Worm (Caenorhabditis elegans) whole organism, mixed stage, embryonic: ENCODE results near the gene acdh-8.

Experiments
- M03D4.4 ChIP-seq: sonication (generic microtip); optimal IDR thresholded peaks from 2 replicates; lab custom pipeline; 2017; ENCODE audit warnings: mild to moderate bottlenecking, missing genetic modification characterization, missing compliant biosample characterization
- bed-3 ChIP-seq: fragments of 200-800 bp; sonication (Bioruptor generic); optimal IDR thresholded peaks from 3 replicates; lab custom pipeline; 2018; ENCODE audit warnings: mild to moderate bottlenecking, missing genetic modification characterization, moderate library complexity, missing compliant biosample characterization
- blmp-1 ChIP-seq: fragments of 150-350 bp; optimal IDR thresholded peaks from 2 replicates; lab custom pipeline; 2014; ENCODE audit warnings: missing biosample characterization, missing genetic modification characterization
- ceh-39 ChIP-seq: fragments of 150-350 bp; optimal IDR thresholded peaks from 2 replicates; lab custom pipeline; 2014; ENCODE audit warnings: missing biosample characterization, missing genetic modification characterization
- ceh-43 ChIP-seq: fragments of 200-800 bp; sonication (Bioruptor generic); optimal IDR thresholded peaks from 2 replicates; lab custom pipeline; 2018; ENCODE audit warnings: mild to moderate bottlenecking, missing genetic modification characterization, moderate library complexity, missing compliant biosample characterization
- ceh-83 ChIP-seq: fragments of 200-800 bp; sonication (Bioruptor generic); optimal IDR thresholded peaks from 2 replicates; lab custom pipeline; 2018; ENCODE audit warnings: mild to moderate bottlenecking, missing genetic modification characterization, missing compliant biosample characterization
- ces-1 ChIP-seq: fragments of 150-350 bp; optimal IDR thresholded peaks from 2 replicates; lab custom pipeline; 2014; ENCODE audit warnings: missing biosample characterization, missing genetic modification reagents, missing genetic modification characterization
- drap-1 ChIP-seq: fragments of 200-800 bp; sonication (Bioruptor generic); optimal IDR thresholded peaks from 3 replicates; lab custom pipeline; 2018; ENCODE audit warnings: mild to moderate bottlenecking, missing genetic modification characterization, missing compliant biosample characterization
- elt-1 ChIP-seq: sonication (generic microtip); optimal IDR thresholded peaks from 2 replicates; lab custom pipeline; 2017; ENCODE audit warnings: missing genetic modification characterization, mild to moderate bottlenecking, missing compliant biosample characterization, antibody characterized with exemption, moderate library complexity, borderline replicate concordance; ENCODE audit not compliant: insufficient read depth
- elt-3 ChIP-seq: fragments of 150-350 bp; optimal IDR thresholded peaks from 2 replicates; lab custom pipeline; 2014; ENCODE audit warnings: missing biosample characterization, missing genetic modification characterization
- flh-1 ChIP-seq: fragments of 200-800 bp; sonication (Bioruptor generic); optimal IDR thresholded peaks from 2 replicates; lab custom pipeline; 2018; ENCODE audit warnings: mild to moderate bottlenecking, missing genetic modification characterization, moderate library complexity, missing compliant biosample characterization
- ham-2 ChIP-seq: fragments of 200-800 bp; sonication (Bioruptor generic); optimal IDR thresholded peaks from 2 replicates; lab custom pipeline; 2018; ENCODE audit warnings: mild to moderate bottlenecking, missing genetic modification characterization, missing compliant biosample characterization
- hlh-1 ChIP-seq: fragments of 150-350 bp; optimal IDR thresholded peaks from 2 replicates; lab custom pipeline; 2014; ENCODE audit warnings: missing biosample characterization, missing genetic modification reagents, missing genetic modification characterization
- lin-13 ChIP-seq: fragments of 150-350 bp; optimal IDR thresholded peaks from 2 replicates; lab custom pipeline; 2014; ENCODE audit warnings: missing biosample characterization, missing genetic modification characterization
- lin-32 ChIP-seq: fragments of 200-800 bp; sonication (Bioruptor generic); optimal IDR thresholded peaks from 2 replicates; lab custom pipeline; 2018; ENCODE audit warnings: mild to moderate bottlenecking, missing genetic modification characterization, missing compliant biosample characterization
- lsy-2 ChIP-seq: fragments of 150-350 bp; optimal IDR thresholded peaks from 2 replicates; lab custom pipeline; 2014; ENCODE audit warnings: missing biosample characterization, missing genetic modification characterization
- mab-5 ChIP-seq: fragments of 150-350 bp; optimal IDR thresholded peaks from 2 replicates; lab custom pipeline; 2014; ENCODE audit warnings: missing biosample characterization, missing genetic modification characterization
- mep-1 ChIP-seq: fragments of 150-350 bp; optimal IDR thresholded peaks from 2 replicates; lab custom pipeline; 2017; ENCODE audit warnings: missing biosample characterization, missing genetic modification reagents, missing genetic modification characterization, inconsistent platforms
- mls-2 ChIP-seq: sonication (generic microtip); optimal IDR thresholded peaks from 2 replicates; lab custom pipeline; 2016; ENCODE audit warnings: mild to moderate bottlenecking, missing genetic modification characterization, moderate library complexity, missing compliant biosample characterization
- nhr-2 ChIP-seq: fragments of 150-350 bp; optimal IDR thresholded peaks from 2 replicates; lab custom pipeline; 2014; ENCODE audit warnings: missing biosample characterization, missing genetic modification characterization
- nhr-28 ChIP-seq: fragments of 150-350 bp; optimal IDR thresholded peaks from 2 replicates; lab custom pipeline; 2014; ENCODE audit warnings: missing biosample characterization, missing genetic modification characterization
- nhr-76 ChIP-seq: sonication (generic microtip); optimal IDR thresholded peaks from 2 replicates; lab custom pipeline; 2017; ENCODE audit warnings: missing biosample characterization, missing genetic modification characterization
- pha-4 ChIP-seq: fragments of 150-350 bp; optimal IDR thresholded peaks from 2 replicates; lab custom pipeline; 2018; ENCODE audit warnings: missing biosample characterization, missing genetic modification reagents, missing genetic modification characterization
- sem-2 ChIP-seq: fragments of 200-800 bp; sonication (Bioruptor generic); optimal IDR thresholded peaks from 2 replicates; lab custom pipeline; 2018; ENCODE audit warnings: mild to moderate bottlenecking, missing genetic modification characterization, missing compliant biosample characterization
- snpc-4 ChIP-seq: fragments of 150-350 bp; optimal IDR thresholded peaks from 2 replicates; lab custom pipeline; 2014; ENCODE audit warnings: missing biosample characterization, missing genetic modification characterization
- sptf-1 ChIP-seq: sonication (generic microtip); optimal IDR thresholded peaks from 2 replicates; lab custom pipeline; 2017; ENCODE audit warnings: mild to moderate bottlenecking, missing genetic modification characterization, moderate library complexity, missing compliant biosample characterization
- unc-120 ChIP-seq: sonication (generic microtip); optimal IDR thresholded peaks from 2 replicates; lab custom pipeline; 2017; ENCODE audit warnings: missing genetic modification characterization, missing compliant biosample characterization; ENCODE audit not compliant: poor library complexity, severe bottlenecking
- unc-39 ChIP-seq: fragments of 150-350 bp; optimal IDR thresholded peaks from 2 replicates; lab custom pipeline; 2014; ENCODE audit warnings: missing biosample characterization, missing genetic modification characterization
- unc-62 ChIP-seq: fragments of 150-350 bp; optimal IDR thresholded peaks from 2 replicates; lab custom pipeline; 2014; ENCODE audit warnings: missing biosample characterization, missing genetic modification reagents, missing genetic modification characterization
- zip-8 ChIP-seq: fragments of 150-350 bp; optimal IDR thresholded peaks from 2 replicates; lab custom pipeline; 2014; ENCODE audit warnings: missing biosample characterization, missing genetic modification characterization
- ztf-11 ChIP-seq: fragments of 150-350 bp; optimal IDR thresholded peaks from 2 replicates; lab custom pipeline; 2014; ENCODE audit warnings: missing biosample characterization, missing genetic modification characterization

The acdh-8 gene

ce11 chrII:5794195-5794594 is at the start of gene acdh-8:
Gene acdh-8 (plus strand): TSS chrII:5794495.
- TF ChIP-seq ces-1 (GFP tag; lab: Kevin White, UChicago): no peak
- TF ChIP-seq ceh-43 (GFP tag; lab: Kevin White, UChicago): no peak
- no peak for TF ChIP-seq elt-3 (tag; lab: Kevin White, UChicago)
- no peak for TF ChIP-seq bed-3 (GFP tag; lab: Kevin White, UChicago)
- no peak for TF ChIP-seq M03D4.4 (tag; lab: Kevin White, UChicago)
- TF ChIP-seq unc-62 (GFP tag; lab: Kevin White, UChicago): no peak
- no peak for TF ChIP-seq lsy-2 (tag; lab: Kevin White, UChicago)
- no peak for TF ChIP-seq snpc-4 (tag; lab: Kevin White, UChicago)
- TF ChIP-seq ham-2 (GFP tag; lab: Kevin White, UChicago): no peak
- no peak for TF ChIP-seq flh-1
- TF ChIP-seq sptf-1: no peak
- no peak for TF ChIP-seq unc-39 (tag; lab: Kevin White, UChicago)
- no peak for TF ChIP-seq mab-5 (tag; lab: Kevin White, UChicago)

DNA sequence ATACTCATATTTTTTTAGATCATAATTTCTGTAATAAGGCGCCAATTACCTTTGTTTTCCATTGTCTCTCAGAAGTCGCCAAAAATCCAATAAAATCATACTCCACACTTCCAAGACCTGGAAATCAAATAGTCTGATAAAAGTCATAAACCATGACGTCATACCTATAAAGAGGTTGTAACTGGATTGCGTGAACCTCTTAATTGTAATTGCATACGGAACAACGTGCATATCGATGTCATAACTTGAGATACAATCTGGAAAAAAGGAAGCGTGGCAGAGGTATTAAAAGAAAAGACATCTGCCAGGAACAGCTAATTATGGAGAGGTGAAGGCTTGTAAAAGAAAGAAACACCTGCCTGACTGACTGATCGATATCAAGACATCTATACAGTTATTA is 49.2 kb upstream of the acdh-8 start, which contains the start of gene F10C1.9:
F10C1.9 (minus strand) TSS at position 197 of the 400 bp plus-strand sequence.
- TF ChIP-seq nhr-2 (tag; lab: Kevin White, UChicago) (peak; percentile 88), zip-8 (tag; lab: Kevin White, UChicago) (peak; percentile 95), M03D4.4 (tag; lab: Kevin White, UChicago) (no peak)

ce11 chrII:5747312-5747711 is 47.0 kb upstream of the acdh-8 start:
- TF ChIP-seq bed-3 (GFP tag; lab: Kevin White, UChicago) (no peak), lsy-2 (tag; lab: Kevin White, UChicago) (no peak), drap-1 (GFP tag; lab: Kevin White, UChicago) (no peak), lin-13 (tag; lab: Kevin White, UChicago) (no peak), ztf-11 (tag; lab: Kevin White, UChicago) (no peak), flh-1 (no peak), unc-39 (tag; lab: Kevin White, UChicago) (no peak), ceh-43 (GFP tag; lab: Kevin White, UChicago) (no peak), unc-62 (GFP tag; lab: Kevin White, UChicago) (no peak), ham-2 (GFP tag; lab: Kevin White, UChicago) (no peak), ces-1 (GFP tag; lab: Kevin White, UChicago) (no peak), ceh-83 (GFP tag; lab: Kevin White, UChicago) (no peak), hlh-1 (no peak), elt-1 (no peak), sptf-1 (no peak)

- TF ChIP-seq lin-32 (GFP tag; lab: Kevin White, UChicago): no peak
- no peak for TF ChIP-seq snpc-4 (tag; lab: Kevin White, UChicago)
- no peak for TF ChIP-seq nhr-76
- TF ChIP-seq pha-4: no peak
- TF ChIP-seq mab-5 (tag; lab: Kevin White, UChicago): no peak
- TF ChIP-seq lsy-2 (tag; lab: Kevin White, UChicago): no peak
- no peak for TF ChIP-seq mep-1 (tag; lab: Kevin White, UChicago)
- no peak for TF ChIP-seq unc-62 (GFP tag; lab: Kevin White, UChicago)
- no peak for TF ChIP-seq elt-1
- no peak for TF ChIP-seq drap-1 (GFP tag; lab: Kevin White, UChicago)
- TF ChIP-seq lin-13 (tag; lab: Kevin White, UChicago): no peak
- TF ChIP-seq flh-1: no peak
- no peak for TF ChIP-seq unc-39 (tag; lab: Kevin White, UChicago)
- no peak for TF ChIP-seq unc-120 (tag; lab: Kevin White, UChicago)
- no peak for TF ChIP-seq zip-8 (tag; lab: Kevin White, UChicago)
- TF ChIP-seq M03D4.4 (tag; lab: Kevin White, UChicago): no peak
- TF ChIP-seq ceh-39 (tag; lab: Kevin White, UChicago): no peak
- no peak for TF ChIP-seq nhr-2 (tag; lab: Kevin White, UChicago)
- TF ChIP-seq blmp-1 (tag; lab: Kevin White, UChicago): no peak
- no peak for TF ChIP-seq nhr-28 (tag; lab: Kevin White, UChicago)
Measured at ce11 chrII:5748395-5748794, 45.9 kb upstream of the acdh-8 start.

DNA sequence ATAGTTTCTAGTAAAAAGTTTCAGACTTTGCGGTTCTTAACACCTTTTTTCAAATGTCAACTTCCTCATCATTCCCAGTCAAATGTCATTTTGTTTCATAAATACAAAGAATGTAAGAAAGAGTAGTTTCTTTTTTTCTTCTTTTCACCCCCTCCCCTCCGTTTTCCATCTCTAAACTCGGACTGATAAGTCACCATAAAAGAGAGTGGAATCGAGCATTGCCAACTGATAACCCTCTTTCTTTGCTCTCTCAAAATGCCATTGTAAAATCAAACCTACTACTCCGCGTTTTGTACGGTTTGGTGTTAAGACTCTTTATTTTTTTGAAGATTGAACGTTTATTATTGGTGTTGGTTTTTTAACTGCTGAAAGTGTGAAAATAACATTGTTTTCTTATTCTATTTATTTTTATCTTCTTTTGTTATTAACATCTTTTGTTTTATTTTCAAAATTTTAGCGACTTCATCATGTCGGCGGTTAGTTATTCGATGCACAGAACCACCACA is 44.5 kb upstream of the acdh-8 start, which contains the start of gene ifb-2:
ifb-2 (plus strand) TSS at position 456 of the 506 bp plus-strand sequence.
- TF ChIP-seq nhr-28 (tag; lab: Kevin White, UChicago): no peak
- TF ChIP-seq unc-39 (tag; lab: Kevin White, UChicago): no peak
- TF ChIP-seq mls-2 (tag; lab: Kevin White, UChicago): no peak
- no peak for TF ChIP-seq flh-1
- no peak for TF ChIP-seq snpc-4 (tag; lab: Kevin White, UChicago)
- TF ChIP-seq ceh-43 (GFP tag; lab: Kevin White, UChicago): no peak
- no peak for TF ChIP-seq ceh-39 (tag; lab: Kevin White, UChicago)
- no peak for TF ChIP-seq pha-4
- no peak for TF ChIP-seq sem-2 (GFP tag; lab: Kevin White, UChicago)
- no peak for TF ChIP-seq ham-2 (GFP tag; lab: Kevin White, UChicago)
- TF ChIP-seq elt-1: no peak
- no peak for TF ChIP-seq lin-32 (GFP tag; lab: Kevin White, UChicago)
- no peak for TF ChIP-seq ceh-83 (GFP tag; lab: Kevin White, UChicago)
- TF ChIP-seq lin-13 (tag; lab: Kevin White, UChicago): no peak
- no peak for TF ChIP-seq unc-120 (tag; lab: Kevin White, UChicago)
- no peak for TF ChIP-seq drap-1 (GFP tag; lab: Kevin White, UChicago)
- no peak for TF ChIP-seq blmp-1 (tag; lab: Kevin White, UChicago)
